Worm (Caenorhabditis elegans): ENCODE data around the gene T23F2.3.

ce11 chrX:5506432-5506977 lies 5.6 kb downstream of the T23F2.3 start:
- TF ChIP-seq pha-4 (GFP tag; IDR thresholded peaks at IDR 0.05) (no peak), pha-4 (tag; optimal IDR thresholded peaks at IDR 0.05) (no peak), nhr-237 (tag; optimal IDR thresholded peaks at IDR 0.05) (no peak), unc-62 (GFP tag; optimal IDR thresholded peaks at IDR 0.05 in 1 of 2) (no peak), unc-62 (tag; optimal IDR thresholded peaks at IDR 0.05) (no peak), ceh-62 (tag; optimal IDR thresholded peaks at IDR 0.05) (no peak), aly-2 (tag; optimal IDR thresholded peaks at IDR 0.05) (no peak), lir-3 (tag; optimal IDR thresholded peaks at IDR 0.05) (no peak), spr-1 (tag; optimal IDR thresholded peaks at IDR 0.05) (no peak), mxl-3 (GFP tag; optimal IDR thresholded peaks at IDR 0.05) (peak; percentile 20), zip-2 (tag; optimal IDR thresholded peaks at IDR 0.05) (no peak), jun-1 (tag; optimal IDR thresholded peaks at IDR 0.05) (no peak), saeg-2 (GFP tag; IDR thresholded peaks at IDR 0.05) (no peak)
